Fruit fly (Drosophila melanogaster) whole organism, embryonic: Measurements from ENCODE around the gene mthl1.

Experiments used
- Aef1 ChIP-seq: fragments of 200-800 bp; sonication (Bioruptor generic); IDR thresholded peaks from 3 replicates; pipeline ENCODE4 v1.3.6; 2022; ENCODE audit warnings: missing biosample characterization, missing genetic modification characterization
- Bgb ChIP-seq: fragments of 200-800 bp; sonication (Bioruptor generic); IDR thresholded peaks from 2 replicates; pipeline ENCODE4 v1.3.6; 2022; ENCODE audit warnings: missing biosample characterization, missing genetic modification characterization; ENCODE audit not compliant: partially characterized antibody
- CG11456 ChIP-seq: fragments of 200-800 bp; sonication (Bioruptor generic); IDR thresholded peaks from 3 replicates; pipeline ENCODE4 v1.3.6; 2022; ENCODE audit warnings: missing biosample characterization, missing genetic modification characterization
- CG12659 ChIP-seq: fragments of 200-800 bp; sonication (Bioruptor generic); optimal IDR thresholded peaks from 3 replicates; lab custom pipeline; 2017; ENCODE audit warnings: mild to moderate bottlenecking, missing biosample characterization, missing genetic modification reagents, missing genetic modification characterization
- CG15479 ChIP-seq: fragments of 200-800 bp; sonication (Bioruptor generic); optimal IDR thresholded peaks from 3 replicates; lab custom pipeline; 2019; ENCODE audit warnings: missing biosample characterization, mild to moderate bottlenecking, missing genetic modification characterization, moderate library complexity
- CG2129 ChIP-seq: fragments of 200-800 bp; sonication (Bioruptor generic); IDR thresholded peaks from 2 replicates; pipeline ENCODE4 v1.3.6; 2022; ENCODE audit warnings: missing biosample characterization, missing genetic modification characterization; ENCODE audit not compliant: partially characterized antibody
- CG32767 ChIP-seq: fragments of 200-800 bp; sonication (Bioruptor generic); IDR thresholded peaks from 2 replicates; pipeline ENCODE4 v1.3.6; 2022; ENCODE audit warnings: missing biosample characterization, missing genetic modification characterization
- CG34422 ChIP-seq: fragments of 200-800 bp; sonication (Bioruptor generic); IDR thresholded peaks from 3 replicates; pipeline ENCODE4 v1.3.6; 2022; ENCODE audit warnings: missing biosample characterization, missing genetic modification characterization
- CG7963 ChIP-seq: fragments of 200-800 bp; sonication (Bioruptor generic); IDR thresholded peaks from 3 replicates; pipeline ENCODE4 v1.3.6; 2022; ENCODE audit warnings: missing biosample characterization, missing genetic modification characterization; ENCODE audit not compliant: partially characterized antibody
- CG8290 ChIP-seq, 3 experiments: fragments of 200-800 bp; sonication (Bioruptor generic); optimal IDR thresholded peaks; 2 replicates each; lab custom pipeline; 2016 to 2019; ENCODE audit warnings: missing biosample characterization in 3 of 3, missing genetic modification characterization in 3 of 3, mild to moderate bottlenecking in 2 of 3, moderate library complexity in 1 of 3
- CG8924 ChIP-seq: fragments of 200-800 bp; optimal IDR thresholded peaks from 3 replicates; lab custom pipeline; 2019; ENCODE audit warnings: missing biosample characterization, mild to moderate bottlenecking, missing genetic modification characterization, moderate library complexity
- CoRest ChIP-seq: fragments of 200-800 bp; sonication (Bioruptor generic); optimal IDR thresholded peaks from 3 replicates; lab custom pipeline; 2018; ENCODE audit warnings: missing biosample characterization, mild to moderate bottlenecking, missing genetic modification characterization, moderate library complexity
- Dek ChIP-seq: fragments of 200-800 bp; sonication (Bioruptor generic); optimal IDR thresholded peaks from 3 replicates; lab custom pipeline; 2019; ENCODE audit warnings: missing biosample characterization, mild to moderate bottlenecking, missing genetic modification characterization, moderate library complexity
- Doc3 ChIP-seq: fragments of 200-800 bp; sonication (Bioruptor generic); IDR thresholded peaks from 3 replicates; pipeline ENCODE4 v1.3.6; 2022; ENCODE audit warnings: missing biosample characterization, missing genetic modification characterization; ENCODE audit not compliant: partially characterized antibody
- Dref ChIP-seq: fragments of 200-800 bp; sonication (Bioruptor generic); IDR thresholded peaks from 2 replicates; pipeline ENCODE4 v1.3.6; 2022; ENCODE audit warnings: missing biosample characterization, missing genetic modification characterization
- Ets65A ChIP-seq: fragments of 200-800 bp; sonication (Bioruptor generic); peaks from one replicate; lab custom pipeline; 2016; ENCODE audit warnings: missing biosample characterization, missing genetic modification characterization
- Gug ChIP-seq: fragments of 200-800 bp; sonication (Bioruptor generic); IDR thresholded peaks from 4 replicates; pipeline ENCODE4 v1.3.6; 2022; ENCODE audit warnings: missing biosample characterization, missing genetic modification characterization
- HLH4C ChIP-seq: fragments of 200-800 bp; sonication (Bioruptor generic); IDR thresholded peaks from 3 replicates; pipeline ENCODE4 v1.3.6; 2022; ENCODE audit warnings: missing biosample characterization, missing genetic modification characterization; ENCODE audit not compliant: partially characterized antibody
- HLHmδ ChIP-seq: fragments of 200-800 bp; sonication (Bioruptor generic); optimal IDR thresholded peaks from 2 replicates; lab custom pipeline; 2018; ENCODE audit warnings: missing biosample characterization, mild to moderate bottlenecking, missing genetic modification characterization, moderate library complexity
- HmgZ ChIP-seq: fragments of 200-800 bp; sonication (Bioruptor generic); optimal IDR thresholded peaks from 2 replicates; lab custom pipeline; 2018; ENCODE audit warnings: missing biosample characterization, mild to moderate bottlenecking, missing genetic modification characterization
- MBD-R2 ChIP-seq: fragments of 200-800 bp; sonication (Bioruptor generic); IDR thresholded peaks from 2 replicates; pipeline ENCODE4 v1.3.6; 2022; ENCODE audit warnings: missing biosample characterization, missing genetic modification characterization
- Myb ChIP-seq: fragments of 200-800 bp; sonication (Bioruptor generic); optimal IDR thresholded peaks from 2 replicates; lab custom pipeline; 2016; ENCODE audit warnings: missing biosample characterization, missing genetic modification characterization
- NFAT ChIP-seq: fragments of 200-800 bp; sonication (Bioruptor generic); IDR thresholded peaks from 2 replicates; pipeline ENCODE4 v1.3.6; 2022; ENCODE audit warnings: missing biosample characterization, missing genetic modification characterization
- Neu2 ChIP-seq: fragments of 200-800 bp; sonication (Bioruptor generic); optimal IDR thresholded peaks from 3 replicates; lab custom pipeline; 2016; ENCODE audit warnings: missing biosample characterization, missing genetic modification characterization, borderline replicate concordance
- Scr ChIP-seq: fragments of 200-800 bp; sonication (Bioruptor generic); IDR thresholded peaks from 2 replicates; pipeline ENCODE4 v1.3.6; 2022; ENCODE audit warnings: missing biosample characterization, missing genetic modification characterization; ENCODE audit not compliant: partially characterized antibody
- Sin3A ChIP-seq: fragments of >200 bp; optimal IDR thresholded peaks from 2 replicates; lab custom pipeline; 2018
- Xrp1 ChIP-seq: fragments of 200-800 bp; sonication (Bioruptor generic); IDR thresholded peaks from 2 replicates; pipeline ENCODE4 v1.3.6; 2022; ENCODE audit warnings: missing biosample characterization, missing genetic modification characterization
- ato ChIP-seq: fragments of 200-800 bp; sonication (Bioruptor generic); IDR thresholded peaks from 2 replicates; pipeline ENCODE4 v1.3.6; 2022; ENCODE audit warnings: missing biosample characterization, missing genetic modification characterization; ENCODE audit not compliant: partially characterized antibody
- chinmo ChIP-seq: fragments of 200-800 bp; sonication (Bioruptor generic); IDR thresholded peaks from 4 replicates; pipeline ENCODE4 v1.3.6; 2022; ENCODE audit warnings: missing biosample characterization, missing genetic modification characterization; ENCODE audit not compliant: partially characterized antibody
- crol ChIP-seq: fragments of 200-800 bp; sonication (Bioruptor generic); IDR thresholded peaks from 2 replicates; pipeline ENCODE4 v1.3.6; 2022; ENCODE audit warnings: missing biosample characterization, missing genetic modification characterization
- dm ChIP-seq: fragments of 200-800 bp; sonication (Bioruptor generic); optimal IDR thresholded peaks from 3 replicates; lab custom pipeline; 2016; ENCODE audit warnings: missing biosample characterization, missing genetic modification characterization
- gfzf ChIP-seq: fragments of 200-800 bp; sonication (Bioruptor generic); optimal IDR thresholded peaks from 2 replicates; lab custom pipeline; 2016; ENCODE audit warnings: missing biosample characterization, mild to moderate bottlenecking, missing genetic modification characterization, moderate library complexity
- hb ChIP-seq: fragments of 200-800 bp; sonication (Bioruptor generic); IDR thresholded peaks from 3 replicates; pipeline ENCODE4 v1.3.6; 2022; ENCODE audit warnings: missing biosample characterization, missing genetic modification characterization; ENCODE audit not compliant: partially characterized antibody
- hbn ChIP-seq: fragments of 200-800 bp; sonication (Bioruptor generic); IDR thresholded peaks from 2 replicates; pipeline ENCODE4 v1.3.6; 2022; ENCODE audit warnings: missing biosample characterization, missing genetic modification characterization; ENCODE audit not compliant: partially characterized antibody
- ind ChIP-seq: fragments of 200-800 bp; sonication (Bioruptor generic); optimal IDR thresholded peaks from 3 replicates; lab custom pipeline; 2016; ENCODE audit warnings: missing biosample characterization, missing genetic modification characterization
- kay ChIP-seq: fragments of 200-800 bp; sonication (Bioruptor generic); optimal IDR thresholded peaks from 2 replicates; lab custom pipeline; 2016; ENCODE audit warnings: missing biosample characterization, missing genetic modification characterization
- luna ChIP-seq: fragments of 200-800 bp; sonication (Bioruptor generic); optimal IDR thresholded peaks from 2 replicates; lab custom pipeline; 2016; ENCODE audit warnings: missing biosample characterization, missing genetic modification characterization
- mam ChIP-seq: fragments of 200-800 bp; sonication (Bioruptor generic); optimal IDR thresholded peaks from 3 replicates; lab custom pipeline; 2016; ENCODE audit warnings: missing biosample characterization, missing genetic modification characterization
- mld ChIP-seq: fragments of 200-800 bp; sonication (Bioruptor generic); IDR thresholded peaks from 3 replicates; pipeline ENCODE4 v1.3.6; 2022; ENCODE audit warnings: missing biosample characterization, missing genetic modification characterization; ENCODE audit not compliant: partially characterized antibody
- nerfin-1 ChIP-seq: fragments of 200-800 bp; sonication (Bioruptor generic); optimal IDR thresholded peaks from 3 replicates; lab custom pipeline; 2019; ENCODE audit warnings: missing biosample characterization, mild to moderate bottlenecking, missing genetic modification characterization, moderate library complexity
- nom ChIP-seq: fragments of 200-800 bp; sonication (Bioruptor generic); optimal IDR thresholded peaks from 2 replicates; lab custom pipeline; 2017; ENCODE audit warnings: missing biosample characterization, missing genetic modification characterization, mild to moderate bottlenecking, moderate library complexity, missing genetic modification reagents
- pzg ChIP-seq: fragments of 200-800 bp; sonication (Bioruptor generic); optimal IDR thresholded peaks from 3 replicates; lab custom pipeline; 2018; ENCODE audit warnings: missing biosample characterization, mild to moderate bottlenecking, missing genetic modification characterization, moderate library complexity
- row ChIP-seq: fragments of 200-800 bp; sonication (Bioruptor generic); IDR thresholded peaks from 3 replicates; pipeline ENCODE4 v1.3.6; 2022; ENCODE audit warnings: missing biosample characterization, missing genetic modification characterization
- schlank ChIP-seq: fragments of 200-800 bp; sonication (Bioruptor generic); optimal IDR thresholded peaks from 2 replicates; lab custom pipeline; 2018; ENCODE audit warnings: missing biosample characterization, mild to moderate bottlenecking, missing genetic modification characterization
- stc ChIP-seq: fragments of 200-800 bp; sonication (Bioruptor generic); IDR thresholded peaks from 2 replicates; pipeline ENCODE4 v1.3.6; 2022; ENCODE audit warnings: missing biosample characterization, missing genetic modification characterization
- tna ChIP-seq: fragments of 200-800 bp; sonication (Bioruptor generic); IDR thresholded peaks from 2 replicates; pipeline ENCODE4 v1.3.6; 2022; ENCODE audit warnings: missing biosample characterization, missing genetic modification characterization; ENCODE audit not compliant: partially characterized antibody
- unc-4 ChIP-seq: fragments of 200-800 bp; sonication (Bioruptor generic); IDR thresholded peaks from 2 replicates; pipeline ENCODE4 v1.3.6; 2022; ENCODE audit warnings: missing biosample characterization, missing genetic modification characterization; ENCODE audit not compliant: partially characterized antibody
- vnd ChIP-seq: fragments of 200-800 bp; sonication (Bioruptor generic); IDR thresholded peaks from 3 replicates; pipeline ENCODE4 v1.3.6; 2022; ENCODE audit warnings: missing biosample characterization, missing genetic modification characterization; ENCODE audit not compliant: partially characterized antibody

The mthl1 gene

dm6 chrX:16637106-16637590 lies 3.6 kb upstream of the mthl1 start, which contains the start of gene Rok (continued):
- TF ChIP-seq Dref (peak; percentile 85), hbn (peak; percentile 69), crol (peak; percentile 67), hb (GFP tag; lab: Robert Waterston, UW) (peak; percentile 87), CG2129 (peak; percentile 59), HLHmδ (GFP tag; lab: Kevin White, UChicago) (no peak), CoRest (tag; lab: Kevin White, UChicago) (no peak), mld (GFP tag; lab: Robert Waterston, UW) (0 out of 3 replicates have a peak, but pooled peaks have one; percentile 25), CG32767 (peak; percentile 24; the same call in 1 of the 2 replicates), CG12659 (GFP tag; lab: Kevin White, UChicago) (peak; percentile 48), CG15479 (GFP tag; lab: Kevin White, UChicago) (no peak), nom (peak; percentile 11), schlank (tag; lab: Kevin White, UChicago) (no peak), CG11456 (peak; percentile 33; the same call in 1 of the 3 replicates), MBD-R2 (GFP tag; lab: Robert Waterston, UW) (peak; percentile 62; the same call in 1 of the 2 replicates), unc-4 (GFP tag; lab: Robert Waterston, UW) (peak; percentile 74), Scr (GFP tag; lab: Robert Waterston, UW) (peak; percentile 81), Ets65A (GFP tag; lab: Kevin White, UChicago) (peak; percentile 49), Sin3A (lab: Kevin White, UChicago) (peak; percentile 69), pzg (peak; percentile 80), vnd (GFP tag; lab: Robert Waterston, UW) (peak; percentile 75), Dek (tag; lab: Kevin White, UChicago) (no peak), CG34422 (GFP tag; lab: Robert Waterston, UW) (peak; percentile 18), tna (GFP tag; lab: Robert Waterston, UW) (peak; percentile 58), CG8924 (tag; lab: Kevin White, UChicago) (no peak), Myb (GFP tag; lab: Kevin White, UChicago) (peak; percentile 16), ind (GFP tag; lab: Kevin White, UChicago) (no peak), Gug (GFP tag; lab: Robert Waterston, UW) (peak; percentile 47; the same call in 1 of the 4 replicates), NFAT (GFP tag; lab: Robert Waterston, UW) (0 out of 2 replicates have a peak, but pooled peaks have one; percentile 32), luna (GFP tag; lab: Kevin White, UChicago) (no peak), gfzf (GFP tag; lab: Kevin White, UChicago) (peak; percentile 40), mam (peak; percentile 18), stc (peak; percentile 17; the same call in 1 of the 2 replicates), Neu2 (GFP tag; lab: Kevin White, UChicago) (peak; percentile 96), Bgb (GFP tag; lab: Robert Waterston, UW) (peak; percentile 87), row (GFP tag; lab: Robert Waterston, UW) (peak; percentile 37; the same call in 2 of the 3 replicates), HmgZ (tag; lab: Kevin White, UChicago) (peak; percentile 3), dm (GFP tag; lab: Kevin White, UChicago) (no peak), kay (GFP tag; lab: Kevin White, UChicago) (no peak), nerfin-1 (tag; lab: Kevin White, UChicago) (no peak), CG7963 (GFP tag; lab: Robert Waterston, UW) (peak; percentile 75), CG8290 (GFP tag; optimal IDR thresholded peaks at IDR 0.05; lab: Kevin White, UChicago) (no peak), CG8290 (tag; optimal IDR thresholded peaks at IDR 0.05; lab: Kevin White, UChicago) (peak in 1 of 2 experiments; percentile 38), HLH4C (peak; percentile 79; the same call in 2 of the 3 replicates), Doc3 (GFP tag; lab: Robert Waterston, UW) (peak; percentile 60; the same call in 1 of the 3 replicates), Xrp1 (GFP tag; lab: Robert Waterston, UW) (no peak), chinmo (GFP tag; lab: Robert Waterston, UW) (peak; percentile 76; the same call in 3 of the 4 replicates), ato (0 out of 2 replicates have a peak, but pooled peaks have one; percentile 34), Aef1 (GFP tag; lab: Robert Waterston, UW) (peak; percentile 18; the same call in 1 of the 3 replicates)
